Worm (Caenorhabditis elegans): ENCODE measurements around the gene Y62H9A.10.

Gene Y62H9A.10

DNA sequence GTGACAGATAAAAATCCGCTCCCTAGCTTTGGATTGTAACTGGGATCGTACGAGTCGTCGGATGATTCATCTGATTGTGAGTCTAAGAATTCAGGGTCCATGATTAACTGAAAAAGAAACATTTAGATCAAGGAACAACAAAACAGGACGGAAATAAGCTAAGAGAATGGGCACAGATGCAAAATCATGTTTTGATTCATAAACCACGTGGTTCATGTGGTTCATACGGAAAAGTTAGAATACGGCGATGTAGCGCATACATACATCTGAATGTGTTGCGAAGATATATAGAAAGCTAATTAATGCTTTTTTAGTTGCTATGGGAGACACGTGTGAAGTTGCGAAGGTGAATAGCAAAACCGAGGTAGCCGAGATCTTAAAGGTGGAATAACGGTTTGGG is 39.4 kb upstream of the Y62H9A.10 start, which contains the start of gene F55G7.3:
TSS of gene F55G7.3 (minus strand) at position 101 of the 400 bp plus-strand sequence.
- TF ChIP-seq zag-1 (tag; optimal IDR thresholded peaks at IDR 0.05), result no peak
- no peak for TF ChIP-seq ZK546.5 (tag; optimal IDR thresholded peaks at IDR 0.05)
- no peak for TF ChIP-seq unc-39 (tag; optimal IDR thresholded peaks at IDR 0.05)
- TF ChIP-seq nhr-23 (tag; optimal IDR thresholded peaks at IDR 0.05), result no peak
- TF ChIP-seq fos-1 (tag; optimal IDR thresholded peaks at IDR 0.05), result no peak
- TF ChIP-seq skn-1 (tag; optimal IDR thresholded peaks at IDR 0.05), result no peak
- TF ChIP-seq mab-5 (tag; optimal IDR thresholded peaks at IDR 0.05), result no peak
- no peak for TF ChIP-seq lin-39 (tag; optimal IDR thresholded peaks at IDR 0.05)
- TF ChIP-seq dmd-4 (tag; optimal IDR thresholded peaks at IDR 0.05), result no peak
- TF ChIP-seq blmp-1 (tag; optimal IDR thresholded peaks at IDR 0.05; ENCODE audit: insufficient read depth), result no peak

DNA sequence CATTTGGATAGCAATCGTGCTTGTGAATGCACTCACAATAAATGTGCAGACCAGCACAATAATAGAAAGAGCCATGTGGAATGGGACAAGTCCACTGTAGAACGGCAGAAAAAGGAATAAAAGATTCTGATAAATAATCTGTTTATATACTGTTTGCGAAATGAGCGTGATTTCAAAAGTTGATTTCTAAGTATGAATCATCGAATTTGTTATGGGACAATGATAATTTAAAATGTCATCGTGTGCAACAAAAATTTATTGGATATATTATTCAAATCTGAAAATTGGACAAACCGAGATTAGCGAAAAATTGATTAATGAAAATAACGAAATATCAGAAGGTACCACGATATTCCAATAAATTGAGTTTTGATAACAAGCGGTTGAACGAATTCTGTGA is 36.3 kb upstream of the Y62H9A.10 start, which contains the start of gene F55G7.5:
TSS of gene F55G7.5 (minus strand) at position 101 of the 400 bp plus-strand sequence.
- TF ChIP-seq ztf-11 (tag; optimal IDR thresholded peaks at IDR 0.05), result no peak
- no peak for TF ChIP-seq R02D3.7 (tag; optimal IDR thresholded peaks at IDR 0.05)
- no peak for TF ChIP-seq ZK546.5 (tag; optimal IDR thresholded peaks at IDR 0.05)
- TF ChIP-seq sma-3 (GFP tag; optimal IDR thresholded peaks at IDR 0.05), result no peak
- TF ChIP-seq elt-1 (tag; optimal IDR thresholded peaks at IDR 0.05), result no peak
- no peak for TF ChIP-seq nhr-129 (tag; optimal IDR thresholded peaks at IDR 0.05)
- TF ChIP-seq nhr-237 (tag; optimal IDR thresholded peaks at IDR 0.05), result no peak
- no peak for TF ChIP-seq elt-3 (tag; optimal IDR thresholded peaks at IDR 0.05)
- TF ChIP-seq unc-62 (GFP tag; optimal IDR thresholded peaks at IDR 0.05), result no peak
- TF ChIP-seq ceh-16 (tag; optimal IDR thresholded peaks at IDR 0.05), result no peak
- no peak for TF ChIP-seq aly-2 (tag; optimal IDR thresholded peaks at IDR 0.05)
- TF ChIP-seq sem-4 (tag; optimal IDR thresholded peaks at IDR 0.05), result no peak
- no peak for TF ChIP-seq snpc-4 (tag; optimal IDR thresholded peaks at IDR 0.05)
- no peak for TF ChIP-seq peb-1 (tag; optimal IDR thresholded peaks at IDR 0.05)
- TF ChIP-seq gmeb-1 (tag; optimal IDR thresholded peaks at IDR 0.05), result no peak
- no peak for TF ChIP-seq lsy-2 (tag; optimal IDR thresholded peaks at IDR 0.05)
- TF ChIP-seq F13H6.1 (tag; optimal IDR thresholded peaks at IDR 0.05), result no peak

DNA sequence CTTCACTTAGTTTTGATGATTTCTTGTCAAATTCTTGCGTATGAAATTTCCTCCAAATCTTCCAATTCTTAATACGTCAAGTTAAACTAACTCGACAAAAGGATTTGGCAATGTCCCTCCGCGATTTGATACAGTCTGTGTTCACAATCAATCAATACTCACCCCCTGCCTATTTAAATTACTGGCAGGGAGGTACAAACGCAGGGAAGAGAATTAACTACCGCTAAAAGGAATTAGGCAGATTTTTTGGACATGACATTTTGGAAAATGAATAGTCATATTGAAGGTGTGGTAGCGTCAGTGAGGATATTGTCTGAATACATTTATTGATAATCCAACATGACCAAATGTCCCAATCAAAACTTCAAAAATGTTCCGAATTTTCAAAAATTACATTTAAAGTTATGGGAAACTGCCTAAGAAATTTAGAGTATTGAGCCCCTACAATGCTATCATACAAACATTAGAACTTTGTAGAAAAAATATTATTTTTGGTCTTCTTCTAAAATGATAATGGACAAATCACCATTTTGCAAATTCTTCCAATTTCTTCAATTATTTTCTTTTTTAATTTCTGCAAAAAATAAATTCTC is 34.9 kb upstream of the Y62H9A.10 start:
- TF ChIP-seq zag-1 (tag; optimal IDR thresholded peaks at IDR 0.05) (peak; percentile 96), mdl-1 (tag; optimal IDR thresholded peaks at IDR 0.05) (peak; percentile 90 to 92), dmd-4 (tag; optimal IDR thresholded peaks at IDR 0.05) (peak; percentile 75), nhr-25 (tag; optimal IDR thresholded peaks at IDR 0.05) (peak; percentile 98), snpc-4 (tag; optimal IDR thresholded peaks at IDR 0.05) (peak; percentile 91), fos-1 (tag; optimal IDR thresholded peaks at IDR 0.05) (peak; percentile 98), nhr-21 (tag; optimal IDR thresholded peaks at IDR 0.05) (peak; percentile 100), ztf-1 (GFP tag; conservative IDR thresholded peaks at IDR 0.05) (0 out of 2 replicates have a peak, but pooled peaks have one; percentile 55), lin-13 (GFP tag; optimal IDR thresholded peaks at IDR 0.05) (peak; percentile 99), nhr-77 (tag; optimal IDR thresholded peaks at IDR 0.05) (peak; percentile 98), lin-11 (tag; optimal IDR thresholded peaks at IDR 0.05) (peak; percentile 76), C34F6.9 (tag; optimal IDR thresholded peaks at IDR 0.05) (peak; percentile 98), nhr-11 (tag; optimal IDR thresholded peaks at IDR 0.05) (peak; percentile 62), gmeb-1 (tag; optimal IDR thresholded peaks at IDR 0.05) (peak; percentile 97), lin-39 (tag; optimal IDR thresholded peaks at IDR 0.05) (peak; percentile 93), ztf-11 (tag; optimal IDR thresholded peaks at IDR 0.05) (peak; percentile 77), peb-1 (tag; optimal IDR thresholded peaks at IDR 0.05) (no peak), sma-9 (GFP tag; optimal IDR thresholded peaks at IDR 0.05) (peak; percentile 99), sma-9 (tag; optimal IDR thresholded peaks at IDR 0.05) (no peak), nhr-237 (tag; optimal IDR thresholded peaks at IDR 0.05) (peak; percentile 96), nhr-6 (tag; optimal IDR thresholded peaks at IDR 0.05) (peak; percentile 99), mbf-1 (tag; optimal IDR thresholded peaks at IDR 0.05) (peak; percentile 75), skn-1 (tag; optimal IDR thresholded peaks at IDR 0.05) (peak; percentile 98), nhr-23 (tag; optimal IDR thresholded peaks at IDR 0.05) (no peak), crh-2 (tag; optimal IDR thresholded peaks at IDR 0.05) (peak; percentile 99), aly-2 (tag; optimal IDR thresholded peaks at IDR 0.05) (no peak), nhr-12 (tag; optimal IDR thresholded peaks at IDR 0.05) (peak; percentile 70), blmp-1 (tag; optimal IDR thresholded peaks at IDR 0.05; ENCODE audit: insufficient read depth) (peak; percentile 93), ceh-16 (tag; optimal IDR thresholded peaks at IDR 0.05) (peak; percentile 92), R02D3.7 (tag; optimal IDR thresholded peaks at IDR 0.05) (peak; percentile 78), alr-1 (tag; optimal IDR thresholded peaks at IDR 0.05) (no peak), unc-55 (GFP tag; optimal IDR thresholded peaks at IDR 0.05) (peak; percentile 99), elt-1 (tag; optimal IDR thresholded peaks at IDR 0.05) (no peak), sem-4 (tag; optimal IDR thresholded peaks at IDR 0.05) (peak; percentile 97), nhr-10 (tag; optimal IDR thresholded peaks at IDR 0.05) (peak; percentile 99), nhr-129 (tag; optimal IDR thresholded peaks at IDR 0.05) (peak; percentile 100), ceh-82 (tag; optimal IDR thresholded peaks at IDR 0.05) (peak; percentile 96), ZK546.5 (tag; optimal IDR thresholded peaks at IDR 0.05) (peak; percentile 71), F13H6.1 (tag; optimal IDR thresholded peaks at IDR 0.05) (peak; percentile 98), unc-62 (GFP tag; optimal IDR thresholded peaks at IDR 0.05) (peak; percentile 93), elt-3 (tag; optimal IDR thresholded peaks at IDR 0.05) (peak; percentile 77), Y55F3AM.14 (GFP tag; optimal IDR thresholded peaks at IDR 0.05) (peak; percentile 92), mab-5 (tag; optimal IDR thresholded peaks at IDR 0.05) (peak; percentile 98)

Measured in whole organism, L2 larva.